Worm (Caenorhabditis elegans): ENCODE results near the gene cup-15.

DNA sequence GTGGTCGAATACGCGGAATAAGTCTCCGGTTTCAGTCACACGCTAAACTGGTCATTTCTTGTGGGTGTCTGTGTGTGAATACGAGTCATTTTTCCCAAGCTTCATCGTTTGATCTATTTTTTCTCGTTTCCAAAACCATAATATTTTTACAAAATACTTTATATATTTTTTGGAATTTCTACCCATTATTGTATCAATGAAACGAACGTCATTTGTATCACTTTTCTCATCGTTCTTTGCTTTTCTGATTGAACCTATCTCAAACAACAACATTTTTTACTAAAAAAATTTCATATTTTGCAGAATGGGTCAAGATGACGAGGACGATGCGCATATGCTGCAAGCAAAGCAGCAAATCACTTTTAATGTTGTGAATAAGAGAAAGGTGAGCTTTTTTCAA lies 5.4 kb downstream of the cup-15 start, which contains the start of gene mel-11:
- TF ChIP-seq rnt-1 (tag; optimal IDR thresholded peaks at IDR 0.05) (no peak), tbx-2 (tag; optimal IDR thresholded peaks at IDR 0.05) (no peak), ahr-1 (tag; optimal IDR thresholded peaks at IDR 0.05) (no peak), ceh-19 (GFP tag; optimal IDR thresholded peaks at IDR 0.05) (no peak), ets-4 (tag; optimal IDR thresholded peaks at IDR 0.05) (no peak), unc-3 (GFP tag; conservative IDR thresholded peaks at IDR 0.05) (no peak), unc-3 (tag; optimal IDR thresholded peaks at IDR 0.05) (no peak), lin-11 (tag; optimal IDR thresholded peaks at IDR 0.05) (no peak), madf-2 (tag; optimal IDR thresholded peaks at IDR 0.05) (no peak), unc-55 (GFP tag; optimal IDR thresholded peaks at IDR 0.05) (no peak), T23F11.4 (GFP tag; optimal IDR thresholded peaks at IDR 0.05) (no peak)

Data from whole organism, late embryonic.